Worm (Caenorhabditis elegans): ENCODE measurements around the gene nhr-17.
A peak's percentile ranks its signal among the peaks of the same experiment; 100 is the strongest.

nhr-17 gene

DNA sequence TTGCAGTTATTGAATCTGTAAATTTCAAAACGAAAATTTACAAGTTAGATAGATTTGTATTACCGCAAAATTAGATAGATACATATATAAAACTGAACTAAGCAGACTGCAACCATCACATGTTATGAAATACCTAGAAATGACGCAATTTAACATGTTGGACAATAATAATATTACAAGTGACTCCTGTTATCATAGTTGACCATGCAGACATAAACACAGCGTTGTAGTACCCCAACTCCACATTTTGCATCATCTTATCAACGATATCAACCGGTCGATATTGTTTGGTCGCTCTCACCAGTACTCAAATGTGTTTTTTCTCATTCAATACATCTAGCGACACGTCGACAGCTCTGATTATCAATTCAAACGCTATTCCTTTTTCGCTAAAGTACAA is 23.7 kb upstream of the nhr-17 start, which contains the start of gene ugt-50:
TSS of gene ugt-50 (plus strand) at position 268 of the 400 bp plus-strand sequence.
- TF ChIP-seq nhr-80 (tag; optimal IDR thresholded peaks at IDR 0.05) (peak; percentile 85), Y53G8AR.9 (GFP tag; conservative IDR thresholded peaks at IDR 0.05) (no peak), let-607 (tag; optimal IDR thresholded peaks at IDR 0.05) (peak in 1 of 2 experiments; percentile 67), cebp-1 (GFP tag; IDR thresholded peaks at IDR 0.05) (no peak), cebp-1 (tag; optimal IDR thresholded peaks at IDR 0.05) (peak; percentile 72)

DNA sequence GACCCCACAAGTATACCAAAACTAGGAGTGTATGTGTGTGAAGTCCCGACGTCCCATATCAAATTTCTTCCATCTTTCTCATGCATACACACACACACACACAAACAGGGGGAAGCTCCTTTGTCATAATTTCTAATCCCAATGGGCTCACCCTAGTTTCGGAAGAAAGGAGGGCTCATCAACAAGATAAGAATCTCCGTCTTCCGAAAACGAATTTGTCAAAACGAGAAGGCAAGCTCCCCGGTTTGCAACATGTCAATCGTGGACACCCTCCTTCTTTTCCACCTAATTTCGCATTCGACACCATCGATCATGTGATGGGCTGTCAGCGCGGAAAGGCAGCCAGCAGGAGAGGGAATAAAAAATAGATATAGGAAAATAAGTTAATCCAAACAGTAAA is 22.7 kb upstream of the nhr-17 start:
- TF ChIP-seq unc-62 (GFP tag; optimal IDR thresholded peaks at IDR 0.05) (peak; percentile 25), athp-1 (tag; optimal IDR thresholded peaks at IDR 0.05) (no peak), Y79H2A.3 (GFP tag; conservative IDR thresholded peaks at IDR 0.05) (no peak), ceh-100 (GFP tag; IDR thresholded peaks at IDR 0.05) (no peak), lag-1 (GFP tag; IDR thresholded peaks at IDR 0.05) (no peak), F49E8.2 (tag; optimal IDR thresholded peaks at IDR 0.05; ENCODE audit: insufficient read depth) (no peak), ztf-28 (GFP tag; IDR thresholded peaks at IDR 0.05) (no peak), ztf-6 (GFP tag; IDR thresholded peaks at IDR 0.05) (no peak), madf-6 (GFP tag; IDR thresholded peaks at IDR 0.05) (no peak), egl-44 (GFP tag; IDR thresholded peaks at IDR 0.05) (no peak), him-1 (tag; optimal IDR thresholded peaks at IDR 0.05) (no peak), F57A8.1 (GFP tag; optimal IDR thresholded peaks at IDR 0.05) (no peak), F57C9.4 (tag; optimal IDR thresholded peaks at IDR 0.05) (no peak), attf-6 (GFP tag; IDR thresholded peaks at IDR 0.05) (no peak), atf-7 (tag; optimal IDR thresholded peaks at IDR 0.05) (no peak), lin-35 (GFP tag; optimal IDR thresholded peaks at IDR 0.05) (peak in 1 of 3 experiments; percentile 30), F10E7.11 (tag; optimal IDR thresholded peaks at IDR 0.05) (no peak), F39B2.1 (GFP tag; IDR thresholded peaks at IDR 0.05) (no peak), bed-2 (GFP tag; IDR thresholded peaks at IDR 0.05) (no peak), hrde-1 (tag; optimal IDR thresholded peaks at IDR 0.05; ENCODE audit: borderline replicate concordance) (no peak), pbrm-1 (GFP tag; IDR thresholded peaks at IDR 0.05) (no peak), ceh-58 (GFP tag; IDR thresholded peaks at IDR 0.05) (no peak), C17E4.6 (GFP tag; IDR thresholded peaks at IDR 0.05) (no peak), dpl-1 (GFP tag; optimal IDR thresholded peaks at IDR 0.05) (no peak), egl-18 (GFP tag; IDR thresholded peaks at IDR 0.05) (no peak), ztf-18 (tag; optimal IDR thresholded peaks at IDR 0.05) (no peak), K12H6.12 (tag; optimal IDR thresholded peaks at IDR 0.05) (no peak), mcd-1 (GFP tag; IDR thresholded peaks at IDR 0.05) (0 out of 2 replicates have a peak, but pooled peaks have one; percentile 11), ceh-91 (GFP tag; IDR thresholded peaks at IDR 0.05) (no peak), unc-130 (GFP tag; optimal IDR thresholded peaks at IDR 0.05) (no peak), B0336.3 (GFP tag; IDR thresholded peaks at IDR 0.05) (peak; percentile 36; the same call in 1 of the 2 replicates), B0019.2 (GFP tag; conservative IDR thresholded peaks at IDR 0.05) (no peak), rpc-1 (optimal IDR thresholded peaks at IDR 0.05) (no peak), rpc-1 (tag; optimal IDR thresholded peaks at IDR 0.05) (no peak), snpc-1.1 (tag; optimal IDR thresholded peaks at IDR 0.05; ENCODE audit: insufficient read depth) (no peak), bed-1 (GFP tag; IDR thresholded peaks at IDR 0.05) (no peak), F23B12.7 (tag; optimal IDR thresholded peaks at IDR 0.05; ENCODE audit: insufficient read depth) (no peak), D2030.7 (GFP tag; IDR thresholded peaks at IDR 0.05) (no peak), Y95B8A.8 (GFP tag; IDR thresholded peaks at IDR 0.05) (no peak), efl-1 (GFP tag; optimal IDR thresholded peaks at IDR 0.05) (no peak), mel-28 (tag; optimal IDR thresholded peaks at IDR 0.05; ENCODE audit: borderline replicate concordance) (no peak), ets-4 (GFP tag; optimal IDR thresholded peaks at IDR 0.05) (no peak), K11D2.4 (GFP tag; IDR thresholded peaks at IDR 0.05) (no peak)

Data from whole organism, young adult.